Fruit fly (Drosophila melanogaster): ENCODE results near the gene CG7376.
A peak's percentile ranks its signal among the peaks of the same experiment; 100 is the strongest.

The CG7376 gene

DNA sequence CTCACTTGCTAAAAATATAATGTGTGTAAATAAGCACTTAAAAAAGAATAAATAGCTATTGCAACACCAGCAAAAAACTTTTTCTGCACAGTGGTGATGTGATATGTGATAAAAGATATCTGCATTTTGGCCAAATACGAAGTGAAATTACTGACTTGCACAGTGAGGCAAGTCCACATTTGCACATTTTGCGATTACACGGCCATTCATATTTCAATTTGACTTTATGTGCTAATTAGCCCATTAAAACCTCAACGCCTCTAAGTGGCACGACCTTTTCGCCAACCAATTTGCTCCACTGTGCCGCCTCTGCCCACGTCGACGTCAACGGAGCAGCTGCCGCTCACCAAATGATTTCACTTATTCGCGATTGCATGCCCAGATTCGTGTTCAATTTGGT, 46.1 kb downstream of the CG7376 start, which contains the start of gene CG33946:
TSS of gene CG33946 (plus strand) at position 392 of the 400 bp plus-strand sequence.
- no peak for TF ChIP-seq CG11617 (GFP tag; optimal IDR thresholded peaks at IDR 0.05)
- no peak for TF ChIP-seq CG14711 (tag; optimal IDR thresholded peaks at IDR 0.05)
- TF ChIP-seq Clk (GFP tag; optimal IDR thresholded peaks at IDR 0.05) = no peak
- TF ChIP-seq pad (GFP tag; optimal IDR thresholded peaks at IDR 0.05) = no peak
- TF ChIP-seq tj (GFP tag; optimal IDR thresholded peaks at IDR 0.05) = peak; percentile 87
- peak; percentile 0 for TF ChIP-seq CG1620 (GFP tag; optimal IDR thresholded peaks at IDR 0.05)
- no peak for TF ChIP-seq Crg-1 (GFP tag; optimal IDR thresholded peaks at IDR 0.05)
- TF ChIP-seq ovo (GFP tag; optimal IDR thresholded peaks at IDR 0.05) = no peak
- no peak for TF ChIP-seq Hr96 (GFP tag; optimal IDR thresholded peaks at IDR 0.05)
- TF ChIP-seq bab1 (GFP tag; optimal IDR thresholded peaks at IDR 0.05) = peak; percentile 5

Measured in whole organism, adult.